Fruit fly (Drosophila melanogaster): ENCODE measurements around the gene Vsp37A.

Vsp37A gene

dm6 chrX:621132-621555 lies at the start of gene Vsp37A, which contains the start of gene CG13365:
Gene Vsp37A (plus strand): TSS chrX:621530.
Gene CG13365 (minus strand): TSS chrX:621215.
- TF ChIP-seq EcR (GFP tag; optimal IDR thresholded peaks at IDR 0.05) (no peak), usp (GFP tag; optimal IDR thresholded peaks at IDR 0.05) (no peak), pan (optimal IDR thresholded peaks at IDR 0.05) (no peak), CG8478 (optimal IDR thresholded peaks at IDR 0.05) (no peak), psq (optimal IDR thresholded peaks at IDR 0.05) (no peak), Dll (optimal IDR thresholded peaks at IDR 0.05) (no peak)

- no peak for TF ChIP-seq pan (optimal IDR thresholded peaks at IDR 0.05)
- no peak for TF ChIP-seq EcR (GFP tag; optimal IDR thresholded peaks at IDR 0.05)
- no peak for TF ChIP-seq usp (GFP tag; optimal IDR thresholded peaks at IDR 0.05)
- no peak for TF ChIP-seq CG8478 (optimal IDR thresholded peaks at IDR 0.05)
- no peak for TF ChIP-seq psq (optimal IDR thresholded peaks at IDR 0.05)
- TF ChIP-seq Dll (optimal IDR thresholded peaks at IDR 0.05) = no peak
These were observed 40.7 kb upstream of the Vsp37A start for dm6 chrX:580635-581034.

dm6 chrX:581825-582224 lies 39.5 kb upstream of the Vsp37A start, which contains the start of gene vnd:
Gene vnd (plus strand): TSS chrX:582121.
- no peak for TF ChIP-seq psq (optimal IDR thresholded peaks at IDR 0.05)

- no peak for TF ChIP-seq CG8478 (optimal IDR thresholded peaks at IDR 0.05)
- TF ChIP-seq EcR (GFP tag; optimal IDR thresholded peaks at IDR 0.05) = no peak
- no peak for TF ChIP-seq pan (optimal IDR thresholded peaks at IDR 0.05)
- no peak for TF ChIP-seq Dll (optimal IDR thresholded peaks at IDR 0.05)
- no peak for TF ChIP-seq psq (optimal IDR thresholded peaks at IDR 0.05)
- TF ChIP-seq usp (GFP tag; optimal IDR thresholded peaks at IDR 0.05) = no peak
These were observed 32.4 kb upstream of the Vsp37A start for dm6 chrX:588941-589340.

dm6 chrX:590479-590878 lies 30.9 kb upstream of the Vsp37A start:
- TF ChIP-seq EcR (GFP tag; optimal IDR thresholded peaks at IDR 0.05) = no peak
- TF ChIP-seq Dll (optimal IDR thresholded peaks at IDR 0.05) = no peak
- TF ChIP-seq psq (optimal IDR thresholded peaks at IDR 0.05) = no peak
- no peak for TF ChIP-seq pan (optimal IDR thresholded peaks at IDR 0.05)
- no peak for TF ChIP-seq CG8478 (optimal IDR thresholded peaks at IDR 0.05)
- no peak for TF ChIP-seq usp (GFP tag; optimal IDR thresholded peaks at IDR 0.05)

dm6 chrX:592588-593288 lies 28.6 kb upstream of the Vsp37A start:
- no peak for TF ChIP-seq CG8478 (optimal IDR thresholded peaks at IDR 0.05)
- TF ChIP-seq psq (optimal IDR thresholded peaks at IDR 0.05) = no peak
- TF ChIP-seq EcR (GFP tag; optimal IDR thresholded peaks at IDR 0.05) = no peak
- TF ChIP-seq usp (GFP tag; optimal IDR thresholded peaks at IDR 0.05) = no peak
- TF ChIP-seq pan (optimal IDR thresholded peaks at IDR 0.05) = no peak
- TF ChIP-seq Dll (optimal IDR thresholded peaks at IDR 0.05) = no peak

dm6 chrX:597057-597456 lies 24.3 kb upstream of the Vsp37A start:
- TF ChIP-seq usp (GFP tag; optimal IDR thresholded peaks at IDR 0.05) (no peak), EcR (GFP tag; optimal IDR thresholded peaks at IDR 0.05) (no peak), CG8478 (optimal IDR thresholded peaks at IDR 0.05) (no peak), psq (optimal IDR thresholded peaks at IDR 0.05) (no peak), pan (optimal IDR thresholded peaks at IDR 0.05) (no peak), Dll (optimal IDR thresholded peaks at IDR 0.05) (no peak)

- TF ChIP-seq usp (GFP tag; optimal IDR thresholded peaks at IDR 0.05) = no peak
- no peak for TF ChIP-seq pan (optimal IDR thresholded peaks at IDR 0.05)
- TF ChIP-seq Dll (optimal IDR thresholded peaks at IDR 0.05) = no peak
- TF ChIP-seq psq (optimal IDR thresholded peaks at IDR 0.05) = no peak
- no peak for TF ChIP-seq CG8478 (optimal IDR thresholded peaks at IDR 0.05)
- no peak for TF ChIP-seq EcR (GFP tag; optimal IDR thresholded peaks at IDR 0.05)
These were observed 22.8 kb upstream of the Vsp37A start for dm6 chrX:598322-599057.

dm6 chrX:599727-600126 lies 21.6 kb upstream of the Vsp37A start:
- TF ChIP-seq Dll (optimal IDR thresholded peaks at IDR 0.05) (no peak), usp (GFP tag; optimal IDR thresholded peaks at IDR 0.05) (no peak), CG8478 (optimal IDR thresholded peaks at IDR 0.05) (no peak), pan (optimal IDR thresholded peaks at IDR 0.05) (no peak), psq (optimal IDR thresholded peaks at IDR 0.05) (no peak), EcR (GFP tag; optimal IDR thresholded peaks at IDR 0.05) (no peak)

- TF ChIP-seq Dll (optimal IDR thresholded peaks at IDR 0.05) = no peak
- TF ChIP-seq usp (GFP tag; optimal IDR thresholded peaks at IDR 0.05) = no peak
- no peak for TF ChIP-seq CG8478 (optimal IDR thresholded peaks at IDR 0.05)
- no peak for TF ChIP-seq psq (optimal IDR thresholded peaks at IDR 0.05)
These were observed 19.3 kb upstream of the Vsp37A start for dm6 chrX:601984-602383.

dm6 chrX:610048-610447 lies 11.3 kb upstream of the Vsp37A start:
- no peak for TF ChIP-seq psq (optimal IDR thresholded peaks at IDR 0.05)

dm6 chrX:616761-617476 lies 4.4 kb upstream of the Vsp37A start:
- no peak for TF ChIP-seq pan (optimal IDR thresholded peaks at IDR 0.05)
- no peak for TF ChIP-seq CG8478 (optimal IDR thresholded peaks at IDR 0.05)
- no peak for TF ChIP-seq EcR (GFP tag; optimal IDR thresholded peaks at IDR 0.05)

Measured in whole organism.